Worm (Caenorhabditis elegans): ENCODE results near the gene ncs-6.
"Not testable (repeated sequence)": the region's sequence is repeated elsewhere in the genome, so short reads cannot be mapped to it uniquely, and the experiment has no call there.

The ncs-6 gene

DNA sequence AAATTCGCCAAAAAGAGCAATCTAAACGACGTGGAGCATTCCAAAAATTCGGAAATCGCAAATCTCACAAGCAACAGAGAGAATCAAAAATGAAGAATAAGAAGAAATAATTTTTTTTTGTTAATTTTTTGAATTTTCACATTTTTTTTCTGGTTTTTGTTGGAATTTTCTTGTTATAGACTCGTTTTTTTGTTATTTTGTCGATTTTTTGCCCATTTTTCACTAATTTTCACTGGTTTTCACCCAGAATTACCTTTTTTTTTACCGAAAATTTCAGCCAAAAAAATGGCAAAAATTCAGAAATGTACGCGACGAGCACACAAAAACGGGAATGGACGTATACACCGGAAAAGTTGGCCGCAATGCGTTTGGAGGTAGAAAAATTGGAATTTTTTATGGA is 23.6 kb downstream of the ncs-6 start, which contains the start of gene cyh-1:
Gene cyh-1 (plus strand): TSS at position 301 of the 400 bp plus-strand sequence.
- no peak for TF ChIP-seq dao-5 (tag; optimal IDR thresholded peaks at IDR 0.05)
- no peak for TF ChIP-seq W03F9.2 (tag; optimal IDR thresholded peaks at IDR 0.05)
- no peak for TF ChIP-seq him-1 (tag; optimal IDR thresholded peaks at IDR 0.05)

DNA sequence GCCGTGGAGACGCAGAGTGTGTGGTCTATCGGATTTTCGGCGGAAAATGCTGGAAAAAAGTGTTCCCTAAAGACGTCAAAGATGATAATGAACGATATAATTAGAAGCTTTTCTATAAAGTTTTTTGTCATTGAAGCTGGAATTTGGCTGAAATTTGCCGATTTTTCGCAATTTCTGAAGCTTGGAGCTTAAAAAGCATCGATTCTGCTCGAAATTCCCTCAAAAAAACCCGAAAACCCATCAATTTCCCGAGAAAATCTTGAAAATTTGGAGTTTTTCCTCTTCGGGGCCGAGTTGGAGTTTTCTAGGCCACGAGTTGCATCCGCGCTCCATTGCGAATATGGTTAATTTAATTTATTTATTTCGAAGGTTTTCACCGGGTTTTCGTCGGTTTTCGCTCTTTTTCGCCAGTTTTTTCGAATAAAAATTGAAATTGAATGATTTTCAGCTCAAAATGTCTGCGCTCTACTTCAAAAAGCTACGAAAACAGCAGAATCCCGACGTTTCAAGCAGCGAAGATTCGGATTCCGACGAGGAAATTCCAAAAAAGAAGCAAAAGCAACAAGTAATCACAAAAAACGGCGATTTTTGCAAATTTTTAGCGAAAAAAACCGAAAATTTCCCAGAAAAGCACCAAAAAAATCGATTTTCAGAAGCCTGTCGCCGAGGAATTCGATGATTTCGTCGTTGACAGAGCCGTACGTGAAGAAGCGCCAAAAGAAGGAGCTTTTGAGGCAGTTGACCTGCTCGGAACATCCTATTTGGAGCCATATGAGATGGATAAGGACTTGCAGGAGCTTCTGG is 25.6 kb downstream of the ncs-6 start, which contains the start of the genes col-71 and Y49F6B.2:
Gene col-71 (minus strand): TSS at position 51 of the 804 bp plus-strand sequence.
Gene Y49F6B.2 (plus strand): TSS at position 449 of the 804 bp plus-strand sequence.
- peak; percentile 74 for TF ChIP-seq W03F9.2 (tag; optimal IDR thresholded peaks at IDR 0.05)
- TF ChIP-seq dao-5 (tag; optimal IDR thresholded peaks at IDR 0.05): no peak
- peak; percentile 36 for TF ChIP-seq him-1 (tag; optimal IDR thresholded peaks at IDR 0.05)

DNA sequence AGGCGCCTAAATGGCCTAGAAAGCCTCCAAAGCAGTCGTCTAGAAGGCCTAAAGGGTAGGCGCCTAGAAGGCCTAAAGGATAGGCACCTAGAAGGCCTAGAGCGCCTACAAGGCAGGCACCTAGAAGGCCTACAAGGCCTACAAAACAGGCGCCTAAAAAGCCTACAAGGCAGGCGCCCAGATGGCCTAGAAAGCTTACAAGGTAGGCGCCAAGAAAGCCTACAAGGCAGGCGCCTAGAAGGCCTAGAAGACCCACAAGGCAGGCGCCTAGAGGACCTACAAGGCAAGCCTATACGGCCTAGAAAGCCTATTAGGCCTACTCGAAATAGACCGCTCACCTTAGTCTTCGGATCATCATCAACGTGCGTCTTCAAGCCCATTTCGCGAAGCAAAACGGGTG is 26.3 kb downstream of the ncs-6 start:
- TF ChIP-seq W03F9.2 (tag; optimal IDR thresholded peaks at IDR 0.05) (no peak), him-1 (tag; optimal IDR thresholded peaks at IDR 0.05) (no peak), dao-5 (tag; optimal IDR thresholded peaks at IDR 0.05) (no peak)

DNA sequence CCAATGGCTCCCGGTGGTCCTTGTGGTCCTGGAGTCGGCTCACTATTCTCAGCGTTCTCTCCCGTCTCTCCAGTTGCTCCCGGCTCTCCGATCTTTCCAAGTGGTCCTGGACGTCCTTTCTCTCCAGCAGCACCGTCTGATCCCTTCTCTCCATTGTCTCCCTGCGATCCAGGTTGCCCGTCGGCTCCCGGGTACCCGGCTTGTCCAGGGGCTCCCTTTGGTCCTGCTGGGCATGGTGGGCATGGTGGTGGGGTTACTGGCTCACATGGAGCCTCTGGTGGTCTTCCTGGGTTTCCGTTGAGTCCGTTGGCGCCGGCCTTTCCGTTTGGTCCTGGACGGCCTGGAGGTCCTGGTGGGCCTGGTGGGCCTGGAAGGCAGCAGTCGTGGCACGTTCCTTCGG is 27.9 kb downstream of the ncs-6 start:
- TF ChIP-seq him-1 (tag; optimal IDR thresholded peaks at IDR 0.05) (no peak), dao-5 (tag; optimal IDR thresholded peaks at IDR 0.05) (no peak), W03F9.2 (tag; optimal IDR thresholded peaks at IDR 0.05) (no peak)

DNA sequence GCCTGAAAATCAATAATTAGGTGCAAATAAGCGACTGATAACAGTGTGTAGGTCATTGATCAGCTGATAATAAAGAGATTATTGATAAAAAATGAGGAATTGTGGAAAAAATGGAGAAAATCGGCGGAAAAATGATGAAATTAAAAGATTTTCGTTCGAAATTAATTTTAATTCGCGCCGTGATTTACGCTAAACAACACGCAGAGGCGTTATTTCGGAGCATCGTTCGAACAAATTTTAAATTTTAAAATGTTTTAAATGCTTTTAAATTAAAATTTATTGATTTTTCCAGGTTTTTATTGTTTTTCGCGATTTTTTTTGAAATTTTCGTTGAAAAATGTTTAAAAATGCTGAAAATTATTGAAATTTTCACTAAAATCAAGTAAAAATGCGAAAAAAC is 28.9 kb downstream of the ncs-6 start, which contains the start of gene Y49F6B.9:
Gene Y49F6B.9 (minus strand): TSS at position 2 of the 400 bp plus-strand sequence.
- TF ChIP-seq him-1 (tag; optimal IDR thresholded peaks at IDR 0.05): no peak

DNA sequence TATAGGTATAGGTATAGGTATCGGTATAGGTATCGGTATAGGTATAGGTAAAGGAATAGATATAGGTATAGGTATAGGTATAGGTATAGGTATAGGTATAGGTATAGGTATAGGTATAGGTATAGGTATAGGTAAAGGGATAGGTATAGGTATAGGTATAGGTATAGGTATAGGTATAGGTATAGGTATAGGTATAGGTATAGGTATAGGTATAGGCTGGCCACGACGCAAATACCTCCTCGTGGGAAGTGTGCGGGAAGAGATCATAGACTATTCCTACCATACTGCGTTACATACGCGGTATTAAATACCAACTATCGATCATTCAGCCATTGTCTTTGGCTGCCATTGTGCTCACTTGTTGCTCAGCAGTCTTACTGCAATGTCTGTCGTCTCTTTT is 37.5 kb downstream of the ncs-6 start, which contains the start of gene fbxb-112:
Gene fbxb-112 (plus strand): TSS at position 301 of the 400 bp plus-strand sequence.
- not testable (repeated sequence) for TF ChIP-seq dao-5, W03F9.2, him-1 (tag; optimal IDR thresholded peaks at IDR 0.05)

DNA sequence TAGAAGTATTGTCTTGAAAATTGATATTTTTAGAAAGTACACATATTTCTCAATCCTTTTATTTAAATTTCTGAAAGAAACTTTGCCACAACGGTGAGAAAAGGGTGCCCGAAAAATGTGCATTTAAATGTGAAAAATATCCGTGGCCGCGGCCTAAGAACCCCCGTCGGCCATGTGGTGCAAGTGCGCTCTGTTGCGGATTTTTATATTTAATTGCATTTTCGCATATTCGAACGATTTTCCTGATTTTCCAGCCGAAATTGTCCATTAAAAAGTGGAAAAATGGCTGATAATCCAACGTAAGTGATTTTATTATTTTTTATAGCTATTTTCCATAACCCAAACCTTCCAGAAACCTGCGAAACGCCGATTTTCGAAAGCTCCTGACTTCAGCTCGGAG is 46.1 kb downstream of the ncs-6 start, which contains the start of gene smu-2:
Gene smu-2 (plus strand): TSS at position 178 of the 400 bp plus-strand sequence.
- TF ChIP-seq him-1 (tag; optimal IDR thresholded peaks at IDR 0.05): no peak
- TF ChIP-seq dao-5 (tag; optimal IDR thresholded peaks at IDR 0.05): no peak
- TF ChIP-seq W03F9.2 (tag; optimal IDR thresholded peaks at IDR 0.05): no peak

DNA sequence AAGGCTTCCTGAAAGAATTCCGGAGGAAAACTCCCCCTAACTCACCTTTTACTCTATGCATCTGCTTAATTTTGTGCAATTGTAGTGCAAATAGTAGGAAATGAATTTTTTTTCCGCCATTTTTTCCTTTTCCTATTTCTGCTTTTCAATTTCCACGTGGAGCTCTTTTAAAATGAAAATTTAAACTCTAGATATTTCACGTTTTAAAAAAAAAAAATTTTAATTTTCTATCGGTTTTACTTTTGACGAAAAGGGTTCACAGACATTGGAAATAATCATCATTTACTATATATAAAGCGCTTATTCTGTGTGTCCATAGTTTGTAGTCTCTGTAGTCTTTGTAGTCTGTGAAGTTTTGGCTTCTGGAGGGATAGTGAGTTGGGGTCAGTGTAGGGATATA is 46.7 kb downstream of the ncs-6 start, which contains the start of gene Y49F6B.8:
Gene Y49F6B.8 (minus strand): TSS at position 101 of the 400 bp plus-strand sequence.
- TF ChIP-seq dao-5 (tag; optimal IDR thresholded peaks at IDR 0.05): no peak
- TF ChIP-seq him-1 (tag; optimal IDR thresholded peaks at IDR 0.05): no peak
- no peak for TF ChIP-seq W03F9.2 (tag; optimal IDR thresholded peaks at IDR 0.05)

DNA sequence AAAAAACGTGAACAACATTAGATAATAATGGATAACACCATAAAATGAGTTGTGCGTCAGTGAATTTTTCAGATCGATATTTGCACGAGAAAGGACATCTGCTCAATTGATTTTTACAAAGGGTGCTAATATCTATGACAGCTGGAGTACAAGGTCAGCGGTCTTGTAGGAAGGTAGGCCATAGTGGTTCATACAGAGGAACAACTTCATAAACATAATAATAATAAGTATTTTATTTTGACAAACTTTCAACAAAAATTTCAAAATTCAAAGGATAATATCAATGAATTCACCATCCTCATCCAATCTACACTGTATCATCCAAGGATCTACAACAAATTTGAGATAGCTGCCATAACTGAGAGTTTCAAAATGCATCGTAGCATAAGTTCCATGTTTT is 51.1 kb downstream of the ncs-6 start, which contains the start of gene fbxb-104:
Gene fbxb-104 (minus strand): TSS at position 101 of the 400 bp plus-strand sequence.
- TF ChIP-seq dao-5 (tag; optimal IDR thresholded peaks at IDR 0.05): no peak
- TF ChIP-seq W03F9.2 (tag; optimal IDR thresholded peaks at IDR 0.05): no peak
- TF ChIP-seq him-1 (tag; optimal IDR thresholded peaks at IDR 0.05): no peak

DNA sequence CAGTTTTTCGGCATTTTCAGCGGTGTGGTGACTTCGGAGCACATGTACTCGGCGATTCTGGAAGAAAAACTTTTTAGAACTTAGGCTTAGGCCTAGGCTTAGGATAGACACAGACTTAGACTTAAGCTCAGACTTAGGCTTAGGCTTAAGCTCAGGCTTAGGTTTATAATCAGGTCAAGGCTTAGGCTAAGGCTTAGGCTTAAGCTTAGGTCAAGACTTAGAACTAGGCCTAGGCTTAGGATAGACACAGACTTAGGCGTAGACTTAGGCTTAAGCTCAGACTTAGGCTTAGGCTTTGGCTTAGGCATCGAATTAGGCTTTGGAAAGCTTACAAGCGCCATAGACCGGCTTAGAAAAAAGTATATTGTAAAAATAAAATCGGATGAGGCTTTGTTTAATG is 51.8 kb downstream of the ncs-6 start:
- TF ChIP-seq him-1 (tag; optimal IDR thresholded peaks at IDR 0.05): no peak
- TF ChIP-seq dao-5 (tag; optimal IDR thresholded peaks at IDR 0.05): no peak
- no peak for TF ChIP-seq W03F9.2 (tag; optimal IDR thresholded peaks at IDR 0.05)

All from whole organism, L4/young adult.